Fruit fly (Drosophila melanogaster): ENCODE results near the gene Alr.
A peak's percentile ranks its signal among the peaks of the same experiment; 100 is the strongest.

Alr gene

dm6 chrX:19704083-19704482 lies 44.0 kb upstream of the Alr start, which contains the start of the genes CG14230 and CG14232 (continued):
- TF ChIP-seq tx (GFP tag; optimal IDR thresholded peaks at IDR 0.05): no peak
- no peak for TF ChIP-seq CG5245 (GFP tag; optimal IDR thresholded peaks at IDR 0.05)
- TF ChIP-seq CG31365 (tag; optimal IDR thresholded peaks at IDR 0.05): no peak
- no peak for TF ChIP-seq ara (GFP tag; IDR thresholded peaks at IDR 0.05)
- no peak for TF ChIP-seq cwo (GFP tag; optimal IDR thresholded peaks at IDR 0.05)
- no peak for TF ChIP-seq CG10959 (GFP tag; IDR thresholded peaks at IDR 0.05)
- no peak for TF ChIP-seq CG9437 (GFP tag; optimal IDR thresholded peaks at IDR 0.05)
- TF ChIP-seq Stat92E (GFP tag; optimal IDR thresholded peaks at IDR 0.05): no peak
- no peak for TF ChIP-seq exex (tag; optimal IDR thresholded peaks at IDR 0.05)
- TF ChIP-seq CG8765 (GFP tag; IDR thresholded peaks at IDR 0.05): 0 out of 2 replicates have a peak, but pooled peaks have one; percentile 17
- TF ChIP-seq cas (GFP tag; IDR thresholded peaks at IDR 0.05): no peak
- no peak for TF ChIP-seq CG14667 (GFP tag; IDR thresholded peaks at IDR 0.05)
- TF ChIP-seq Myb (GFP tag; optimal IDR thresholded peaks at IDR 0.05): peak; percentile 22
- no peak for TF ChIP-seq Blimp-1 (GFP tag; optimal IDR thresholded peaks at IDR 0.05)
- TF ChIP-seq nmo (GFP tag; optimal IDR thresholded peaks at IDR 0.05): peak; percentile 44
- no peak for TF ChIP-seq pho (GFP tag; optimal IDR thresholded peaks at IDR 0.05)
- TF ChIP-seq CG33557 (GFP tag; optimal IDR thresholded peaks at IDR 0.05): no peak
- no peak for TF ChIP-seq CG3407 (GFP tag; optimal IDR thresholded peaks at IDR 0.05)
- no peak for TF ChIP-seq CG6254 (GFP tag; optimal IDR thresholded peaks at IDR 0.05)
- TF ChIP-seq CG3847 (GFP tag; IDR thresholded peaks at IDR 0.05): no peak; the same call in 1 of the 2 replicates
- TF ChIP-seq CG11085 (GFP tag; IDR thresholded peaks at IDR 0.05): no peak
- no peak for TF ChIP-seq CG16815 (GFP tag; optimal IDR thresholded peaks at IDR 0.05)
- no peak for TF ChIP-seq Usf (GFP tag; optimal IDR thresholded peaks at IDR 0.05)
- peak; percentile 9 for TF ChIP-seq CG10979 (tag; optimal IDR thresholded peaks at IDR 0.05)
- TF ChIP-seq Side (GFP tag; optimal IDR thresholded peaks at IDR 0.05): no peak
- no peak for TF ChIP-seq Lpt (GFP tag; optimal IDR thresholded peaks at IDR 0.05)
- TF ChIP-seq seq (GFP tag; IDR thresholded peaks at IDR 0.05): no peak
- TF ChIP-seq CG10321 (GFP tag; IDR thresholded peaks at IDR 0.05): no peak
- no peak for TF ChIP-seq CG3065 (GFP tag; optimal IDR thresholded peaks at IDR 0.05)
- no peak for TF ChIP-seq CG2889 (GFP tag; IDR thresholded peaks at IDR 0.05)
- no peak for TF ChIP-seq cato (GFP tag; optimal IDR thresholded peaks at IDR 0.05; ENCODE audit: borderline replicate concordance)
- TF ChIP-seq CG6689 (GFP tag; IDR thresholded peaks at IDR 0.05): no peak
- TF ChIP-seq bab2 (GFP tag; optimal IDR thresholded peaks at IDR 0.05): no peak
- TF ChIP-seq tll (GFP tag; optimal IDR thresholded peaks at IDR 0.05): no peak
- TF ChIP-seq CG1602 (GFP tag; optimal IDR thresholded peaks at IDR 0.05): no peak
- TF ChIP-seq Deaf1 (tag; optimal IDR thresholded peaks at IDR 0.05): no peak
- TF ChIP-seq CG11247 (GFP tag; IDR thresholded peaks at IDR 0.05): no peak
- no peak for TF ChIP-seq CG7357 (GFP tag; IDR thresholded peaks at IDR 0.05)
- no peak for TF ChIP-seq Bteb2 (GFP tag; optimal IDR thresholded peaks at IDR 0.05)
- no peak for TF ChIP-seq vnd (GFP tag; IDR thresholded peaks at IDR 0.05; ENCODE audit: partially characterized antibody)
- TF ChIP-seq CG10267 (tag; optimal IDR thresholded peaks at IDR 0.05): peak; percentile 90
- TF ChIP-seq bbx (GFP tag; IDR thresholded peaks at IDR 0.05; ENCODE audit: partially characterized antibody): no peak
- no peak for TF ChIP-seq CG15601 (tag; optimal IDR thresholded peaks at IDR 0.05)
- TF ChIP-seq Chrac-16 (GFP tag; optimal IDR thresholded peaks at IDR 0.05): no peak
- TF ChIP-seq BEAF-32 (GFP tag; optimal IDR thresholded peaks at IDR 0.05): peak; percentile 42
- no peak for TF ChIP-seq D (optimal IDR thresholded peaks at IDR 0.05)
- TF ChIP-seq D (GFP tag; optimal IDR thresholded peaks at IDR 0.05): no peak
- 0 out of 4 replicates have a peak, but pooled peaks have one; percentile 42 for TF ChIP-seq Dll (GFP tag; IDR thresholded peaks at IDR 0.05; ENCODE audit: partially characterized antibody)
- TF ChIP-seq CG9609 (GFP tag; optimal IDR thresholded peaks at IDR 0.05): no peak
- no peak for TF ChIP-seq sd (tag; optimal IDR thresholded peaks at IDR 0.05)
- TF ChIP-seq E2f2 (GFP tag; IDR thresholded peaks at IDR 0.05): peak; percentile 51
